Fruit fly (Drosophila melanogaster): ENCODE data around the gene twit.

twit gene

dm6 chr2L:20869804-20870295 is 17.5 kb downstream of the twit start, which contains the start of gene CG14401 (continued):
- TF ChIP-seq pan (optimal IDR thresholded peaks at IDR 0.05) (no peak), pan (GFP tag; optimal IDR thresholded peaks at IDR 0.05 in 1 of 2, IDR thresholded peaks at IDR 0.05 in 1 of 2) (peak in 1 of 2 experiments; percentile 25), tin (GFP tag; optimal IDR thresholded peaks at IDR 0.05) (no peak), scrt (GFP tag; optimal IDR thresholded peaks at IDR 0.05) (no peak), CG10543 (GFP tag; optimal IDR thresholded peaks at IDR 0.05) (peak; percentile 72), nmo (GFP tag; optimal IDR thresholded peaks at IDR 0.05) (no peak), CG7928 (GFP tag; optimal IDR thresholded peaks at IDR 0.05) (no peak), CG32532 (GFP tag; IDR thresholded peaks at IDR 0.05) (0 out of 2 replicates have a peak, but pooled peaks have one; percentile 14), crc (GFP tag; optimal IDR thresholded peaks at IDR 0.05) (no peak), CG12769 (tag; optimal IDR thresholded peaks at IDR 0.05) (peak; percentile 16), CG6813 (GFP tag; optimal IDR thresholded peaks at IDR 0.05) (no peak), CG12299 (tag; optimal IDR thresholded peaks at IDR 0.05) (no peak), CG10979 (tag; optimal IDR thresholded peaks at IDR 0.05) (no peak), Bgb (GFP tag; IDR thresholded peaks at IDR 0.05; ENCODE audit: partially characterized antibody) (peak; percentile 26; the same call in 1 of the 2 replicates), CG3065 (GFP tag; optimal IDR thresholded peaks at IDR 0.05) (no peak), chinmo (GFP tag; IDR thresholded peaks at IDR 0.05; ENCODE audit: partially characterized antibody) (0 out of 4 replicates have a peak, but pooled peaks have one; percentile 64), cwo (GFP tag; optimal IDR thresholded peaks at IDR 0.05) (peak; percentile 41), fd3F (GFP tag; optimal IDR thresholded peaks at IDR 0.05) (no peak), Fer3 (tag; optimal IDR thresholded peaks at IDR 0.05) (no peak), bcd (GFP tag; optimal IDR thresholded peaks at IDR 0.05) (no peak), tll (GFP tag; optimal IDR thresholded peaks at IDR 0.05) (no peak), zen2 (GFP tag; IDR thresholded peaks at IDR 0.05; ENCODE audit: partially characterized antibody) (no peak; the same call in 2 of the 3 replicates), ci (GFP tag; IDR thresholded peaks at IDR 0.05) (no peak), Dbx (GFP tag; IDR thresholded peaks at IDR 0.05) (0 out of 3 replicates have a peak, but pooled peaks have one; percentile 42), sd (tag; optimal IDR thresholded peaks at IDR 0.05) (peak; percentile 64), CG8924 (tag; optimal IDR thresholded peaks at IDR 0.05) (no peak), CG3847 (GFP tag; IDR thresholded peaks at IDR 0.05) (no peak), Med (GFP tag) (peak; percentile 66), Nf-YB (GFP tag; optimal IDR thresholded peaks at IDR 0.05) (no peak), insv (GFP tag; optimal IDR thresholded peaks at IDR 0.05) (no peak)

dm6 chr2L:20874514-20874913 is 22.1 kb downstream of the twit start:
- no peak for TF ChIP-seq Kr (GFP tag; optimal IDR thresholded peaks at IDR 0.05)
- no peak for TF ChIP-seq Sry-β (GFP tag; optimal IDR thresholded peaks at IDR 0.05)
- TF ChIP-seq Bgb (GFP tag; IDR thresholded peaks at IDR 0.05; ENCODE audit: partially characterized antibody) = peak; percentile 39; the same call in 1 of the 2 replicates
- no peak for TF ChIP-seq GATAe (GFP tag; conservative IDR thresholded peaks at IDR 0.05)
- no peak for TF ChIP-seq NC2β (GFP tag; optimal IDR thresholded peaks at IDR 0.05)
- peak; percentile 23 for TF ChIP-seq CG6854 (GFP tag; optimal IDR thresholded peaks at IDR 0.05)
- TF ChIP-seq CG2199 (GFP tag; IDR thresholded peaks at IDR 0.05) = peak; percentile 68; the same call in 2 of the 3 replicates
- TF ChIP-seq CG8290 (GFP tag; optimal IDR thresholded peaks at IDR 0.05) = no peak
- peak in 1 of 2 experiments; percentile 22 for TF ChIP-seq CG8290 (tag; optimal IDR thresholded peaks at IDR 0.05)
- no peak for TF ChIP-seq CG17328 (GFP tag; IDR thresholded peaks at IDR 0.05)
- TF ChIP-seq CG10366 (GFP tag; IDR thresholded peaks at IDR 0.05) = no peak
- peak; percentile 59 for TF ChIP-seq nerfin-2 (GFP tag; IDR thresholded peaks at IDR 0.05; ENCODE audit: partially characterized antibody)
- no peak for TF ChIP-seq dati (GFP tag; IDR thresholded peaks at IDR 0.05)
- TF ChIP-seq HLH4C (GFP tag; IDR thresholded peaks at IDR 0.05; ENCODE audit: partially characterized antibody) = peak; percentile 47; the same call in 1 of the 3 replicates
- no peak for TF ChIP-seq CG12942 (GFP tag; optimal IDR thresholded peaks at IDR 0.05)
- no peak for TF ChIP-seq CG7556 (GFP tag; optimal IDR thresholded peaks at IDR 0.05)
- peak; percentile 54; the same call in 1 of the 2 replicates for TF ChIP-seq tna (GFP tag; IDR thresholded peaks at IDR 0.05; ENCODE audit: partially characterized antibody)
- TF ChIP-seq tap (tag; optimal IDR thresholded peaks at IDR 0.05) = no peak
- TF ChIP-seq CG6791 (GFP tag; IDR thresholded peaks at IDR 0.05; ENCODE audit: partially characterized antibody) = peak; percentile 38; the same call in 1 of the 3 replicates
- peak; percentile 42; the same call in 1 of the 2 replicates for TF ChIP-seq Adf1 (GFP tag; IDR thresholded peaks at IDR 0.05)
- TF ChIP-seq zfh1 (GFP tag; IDR thresholded peaks at IDR 0.05) = 0 out of 3 replicates have a peak, but pooled peaks have one; percentile 30

All from whole organism, embryonic.